Worm (Caenorhabditis elegans): Measurements from ENCODE around the gene clec-55.

The clec-55 gene

DNA sequence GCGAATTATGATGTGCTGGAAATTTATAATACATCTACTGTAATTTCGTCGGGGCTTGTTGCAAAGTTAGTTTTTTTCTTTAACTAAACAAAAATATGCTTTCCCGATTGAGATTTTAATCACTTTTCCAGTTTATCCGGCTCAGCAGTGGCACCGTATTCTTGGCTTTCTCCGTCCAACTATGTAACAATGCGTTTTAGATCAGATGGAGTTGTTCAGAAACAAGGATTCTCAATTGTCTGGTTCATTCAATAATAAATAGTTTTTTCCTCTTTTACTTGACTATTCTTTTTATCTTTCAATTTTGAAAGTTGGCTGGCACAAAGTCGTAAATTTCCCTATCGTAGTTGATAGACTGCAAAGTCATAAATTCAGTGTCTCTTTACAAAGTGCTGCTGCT is 5.0 kb upstream of the clec-55 start, which contains the start of gene clec-56:
TSS of gene clec-56 (plus strand) at position 301 of the 400 bp plus-strand sequence.
- TF ChIP-seq unc-120 (tag; optimal IDR thresholded peaks at IDR 0.05; ENCODE audit: poor library complexity, severe bottlenecking) (no peak), ceh-43 (GFP tag; optimal IDR thresholded peaks at IDR 0.05) (no peak), flh-1 (GFP tag; optimal IDR thresholded peaks at IDR 0.05) (no peak), hlh-1 (tag; optimal IDR thresholded peaks at IDR 0.05) (no peak), ztf-11 (tag; optimal IDR thresholded peaks at IDR 0.05) (no peak), nhr-12 (tag; optimal IDR thresholded peaks at IDR 0.05) (no peak), elt-1 (tag; optimal IDR thresholded peaks at IDR 0.05; ENCODE audit: borderline replicate concordance, insufficient read depth) (no peak), mab-5 (tag; optimal IDR thresholded peaks at IDR 0.05) (no peak), zip-8 (tag; optimal IDR thresholded peaks at IDR 0.05) (no peak), nhr-2 (tag; optimal IDR thresholded peaks at IDR 0.05) (no peak), M03D4.4 (tag; optimal IDR thresholded peaks at IDR 0.05) (no peak), pha-4 (tag; optimal IDR thresholded peaks at IDR 0.05) (no peak), nhr-76 (tag; optimal IDR thresholded peaks at IDR 0.05) (no peak), nhr-28 (tag; optimal IDR thresholded peaks at IDR 0.05) (no peak)

ce11 chrV:14476680-14477079 is 2.4 kb upstream of the clec-55 start, which contains the start of gene clec-54:
TSS of gene clec-54 (plus strand) at chrV:14476903.
- no peak for TF ChIP-seq nhr-2 (tag; optimal IDR thresholded peaks at IDR 0.05)
- no peak for TF ChIP-seq tbx-8 (GFP tag; optimal IDR thresholded peaks at IDR 0.05)
- TF ChIP-seq nhr-28 (tag; optimal IDR thresholded peaks at IDR 0.05) = no peak
- TF ChIP-seq ces-1 (GFP tag; optimal IDR thresholded peaks at IDR 0.05) = no peak
- TF ChIP-seq sptf-1 (tag; optimal IDR thresholded peaks at IDR 0.05) = no peak
- no peak for TF ChIP-seq flh-1 (GFP tag; optimal IDR thresholded peaks at IDR 0.05)
- TF ChIP-seq pha-4 (tag; optimal IDR thresholded peaks at IDR 0.05) = no peak
- no peak for TF ChIP-seq drap-1 (GFP tag; optimal IDR thresholded peaks at IDR 0.05)
- TF ChIP-seq ztf-11 (tag; optimal IDR thresholded peaks at IDR 0.05) = no peak
- TF ChIP-seq mab-5 (tag; optimal IDR thresholded peaks at IDR 0.05) = no peak
- no peak for TF ChIP-seq mep-1 (tag; optimal IDR thresholded peaks at IDR 0.05)
- TF ChIP-seq ceh-39 (tag; optimal IDR thresholded peaks at IDR 0.05) = no peak
- TF ChIP-seq lin-13 (tag; optimal IDR thresholded peaks at IDR 0.05) = no peak
- TF ChIP-seq nhr-12 (tag; optimal IDR thresholded peaks at IDR 0.05) = no peak
- no peak for TF ChIP-seq lsy-2 (tag; optimal IDR thresholded peaks at IDR 0.05)
- no peak for TF ChIP-seq nhr-76 (tag; optimal IDR thresholded peaks at IDR 0.05)
- no peak for TF ChIP-seq elt-3 (tag; optimal IDR thresholded peaks at IDR 0.05)

ce11 chrV:14480533-14480932 is 1.5 kb downstream of the clec-55 start:
- TF ChIP-seq drap-1 (GFP tag; optimal IDR thresholded peaks at IDR 0.05) (no peak), lsy-2 (tag; optimal IDR thresholded peaks at IDR 0.05) (no peak), blmp-1 (tag; optimal IDR thresholded peaks at IDR 0.05) (no peak), snpc-4 (tag; optimal IDR thresholded peaks at IDR 0.05) (no peak), unc-39 (tag; optimal IDR thresholded peaks at IDR 0.05) (no peak), mab-5 (tag; optimal IDR thresholded peaks at IDR 0.05) (no peak), mls-2 (tag; optimal IDR thresholded peaks at IDR 0.05) (no peak), tbx-8 (GFP tag; optimal IDR thresholded peaks at IDR 0.05) (no peak), bed-3 (GFP tag; optimal IDR thresholded peaks at IDR 0.05) (no peak), ceh-39 (tag; optimal IDR thresholded peaks at IDR 0.05) (no peak), nhr-76 (tag; optimal IDR thresholded peaks at IDR 0.05) (no peak), nhr-28 (tag; optimal IDR thresholded peaks at IDR 0.05) (no peak)

- TF ChIP-seq lsy-2 (tag; optimal IDR thresholded peaks at IDR 0.05) (no peak), cnd-1 (tag; optimal IDR thresholded peaks at IDR 0.05) (no peak), ham-2 (GFP tag; optimal IDR thresholded peaks at IDR 0.05) (no peak), tbx-8 (GFP tag; optimal IDR thresholded peaks at IDR 0.05) (no peak), drap-1 (GFP tag; optimal IDR thresholded peaks at IDR 0.05) (no peak), ceh-43 (GFP tag; optimal IDR thresholded peaks at IDR 0.05) (no peak), hlh-1 (tag; optimal IDR thresholded peaks at IDR 0.05) (no peak), bed-3 (GFP tag; optimal IDR thresholded peaks at IDR 0.05) (no peak), sem-2 (GFP tag; optimal IDR thresholded peaks at IDR 0.05) (no peak), mls-2 (tag; optimal IDR thresholded peaks at IDR 0.05) (no peak), flh-1 (GFP tag; optimal IDR thresholded peaks at IDR 0.05) (no peak), sptf-1 (tag; optimal IDR thresholded peaks at IDR 0.05) (no peak)
Observed at ce11 chrV:14481401-14481800, 2.3 kb downstream of the clec-55 start, which contains the start of gene R02D5.7. TSS of gene R02D5.7 (minus strand) at chrV:14481501.

DNA sequence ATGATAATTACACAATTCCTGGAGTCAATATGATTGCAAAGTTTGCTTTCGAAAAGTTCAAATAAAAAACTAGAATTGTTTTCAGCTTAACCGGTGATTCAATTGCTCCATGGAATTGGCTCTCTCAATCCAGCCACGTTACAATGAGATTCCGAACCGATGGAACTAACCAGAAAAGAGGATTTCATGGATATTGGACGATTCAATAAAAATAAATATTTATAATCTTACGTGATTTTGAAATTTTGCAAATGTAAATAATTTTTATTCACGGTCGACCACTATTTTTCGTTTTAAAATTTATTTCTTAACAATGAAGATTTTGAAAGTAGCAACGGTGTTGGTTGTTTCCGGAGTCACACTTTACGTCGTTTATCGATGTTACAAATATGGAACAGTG is 2.9 kb downstream of the clec-55 start, which contains the start of gene R02D5.10:
TSS of gene R02D5.10 (plus strand) at position 301 of the 400 bp plus-strand sequence.
- TF ChIP-seq nhr-12 (tag; optimal IDR thresholded peaks at IDR 0.05) (no peak), zip-8 (tag; optimal IDR thresholded peaks at IDR 0.05) (no peak), nhr-2 (tag; optimal IDR thresholded peaks at IDR 0.05) (no peak)
